Worm (Caenorhabditis elegans) whole organism, L1 larva: Measurements from ENCODE around the gene ZK355.2.

ENCODE experiments used
- aly-2 ChIP-seq: fragments of 150-350 bp; optimal IDR thresholded peaks from 2 replicates; lab custom pipeline; 2014; ENCODE audit warnings: missing biosample characterization, missing genetic modification characterization
- blmp-1 ChIP-seq: fragments of 150-350 bp; optimal IDR thresholded peaks from 2 replicates; lab custom pipeline; 2014; ENCODE audit warnings: missing biosample characterization, missing genetic modification characterization
- ceh-88 ChIP-seq: fragments of 200-800 bp; sonication (Bioruptor generic); IDR thresholded peaks from 2 replicates; pipeline ENCODE4 v1.3.6; 2022; ENCODE audit warnings: missing genetic modification characterization, missing compliant biosample characterization
- elt-2 ChIP-seq: sonication (generic microtip); optimal IDR thresholded peaks from 2 replicates; lab custom pipeline; 2016; ENCODE audit warnings: missing genetic modification characterization, mild to moderate bottlenecking, inconsistent platforms, missing compliant biosample characterization, missing genetic modification reagents
- lir-3 ChIP-seq: sonication (generic microtip); optimal IDR thresholded peaks from 2 replicates; lab custom pipeline; 2016; ENCODE audit warnings: mild to moderate bottlenecking, missing genetic modification characterization, moderate library complexity, missing compliant biosample characterization; ENCODE audit not compliant: poor library complexity
- mab-9 ChIP-seq: fragments of 200-800 bp; sonication (Bioruptor generic); IDR thresholded peaks from 2 replicates; pipeline ENCODE4 v1.3.6; 2022; ENCODE audit warnings: missing genetic modification reagents, missing genetic modification characterization, missing compliant biosample characterization
- nhr-12 ChIP-seq: sonication (generic microtip); optimal IDR thresholded peaks from 2 replicates; lab custom pipeline; 2017; ENCODE audit warnings: missing biosample characterization, missing genetic modification characterization
- nhr-84 ChIP-seq: sonication (generic microtip); optimal IDR thresholded peaks from 2 replicates; lab custom pipeline; 2017; ENCODE audit warnings: missing biosample characterization, missing genetic modification characterization
- sox-4 ChIP-seq: sonication (generic microtip); optimal IDR thresholded peaks from 2 replicates; lab custom pipeline; 2016; ENCODE audit warnings: missing genetic modification characterization, missing compliant biosample characterization
- unc-62 ChIP-seq: fragments of 150-350 bp; optimal IDR thresholded peaks from 2 replicates; lab custom pipeline; 2014; ENCODE audit warnings: missing biosample characterization, missing genetic modification reagents, missing genetic modification characterization
- zag-1 ChIP-seq: fragments of 150-350 bp; optimal IDR thresholded peaks from 2 replicates; lab custom pipeline; 2014; ENCODE audit warnings: missing biosample characterization, missing genetic modification characterization
- ztf-11 ChIP-seq, 2 experiments: sonication (generic microtip); optimal IDR thresholded peaks; 2 replicates each; lab custom pipeline; 2016 to 2017; ENCODE audit warnings: missing genetic modification characterization in 2 of 2, missing biosample characterization in 1 of 2, missing compliant biosample characterization in 1 of 2
- ztf-4 ChIP-seq: fragments of 150-350 bp; optimal IDR thresholded peaks from 2 replicates; lab custom pipeline; 2014; ENCODE audit warnings: missing biosample characterization, missing genetic modification characterization

- no peak for TF ChIP-seq nhr-84
- TF ChIP-seq sox-4 (tag; lab: Kevin White, UChicago), result no peak
- TF ChIP-seq ztf-11 (tag; optimal IDR thresholded peaks at IDR 0.05; lab: Kevin White, UChicago), result no peak
- no peak for TF ChIP-seq ceh-88 (GFP tag; lab: Robert Waterston, UW)
- TF ChIP-seq nhr-12 (tag; lab: Kevin White, UChicago), result no peak
- TF ChIP-seq zag-1 (tag; lab: Kevin White, UChicago), result no peak
- TF ChIP-seq blmp-1 (tag; lab: Kevin White, UChicago), result no peak
- no peak for TF ChIP-seq elt-2 (tag; lab: Kevin White, UChicago)
- TF ChIP-seq ztf-4 (tag; lab: Kevin White, UChicago), result no peak
- no peak for TF ChIP-seq unc-62
- no peak for TF ChIP-seq lir-3 (tag; lab: Kevin White, UChicago)
- no peak for TF ChIP-seq aly-2 (tag; lab: Kevin White, UChicago)
- no peak for TF ChIP-seq mab-9 (GFP tag; lab: Robert Waterston, UW)
Observed at ce11 chrII:2940747-2941146, 17.0 kb downstream of the ZK355.2 start, which contains the start of gene irld-66.
